Worm (Caenorhabditis elegans): Measurements from ENCODE around the gene emb-8.

Gene emb-8

DNA sequence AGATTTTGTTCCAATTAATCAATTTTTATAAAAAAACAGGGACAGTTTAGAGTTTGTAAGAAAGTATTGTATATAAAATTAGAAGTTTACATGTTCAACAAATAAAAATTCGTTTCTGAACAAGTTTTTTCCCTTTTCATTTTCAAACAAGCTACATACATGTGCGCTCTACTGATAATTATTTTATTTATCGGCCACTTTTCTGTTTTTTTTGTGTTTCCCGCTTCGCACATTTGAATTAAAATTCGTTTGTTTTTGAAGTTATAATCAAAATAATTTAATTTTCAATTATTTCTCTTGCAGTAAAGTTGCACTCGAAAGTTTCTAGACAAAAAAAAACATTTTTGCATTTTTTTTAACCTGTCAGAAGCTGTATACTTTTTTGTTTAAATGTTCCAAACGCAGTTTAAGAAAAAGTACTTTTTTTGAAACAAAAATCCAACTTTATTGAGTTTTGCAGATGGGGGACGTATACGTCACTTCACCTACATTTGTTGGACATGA is 8.8 kb downstream of the emb-8 start, which contains the start of gene hira-1:
Gene hira-1, plus strand, starts transcription at position 454 of the 504 bp plus-strand sequence.
- TF ChIP-seq lin-39 (tag; optimal IDR thresholded peaks at IDR 0.05) (no peak), nhr-28 (tag; optimal IDR thresholded peaks at IDR 0.05) (no peak), skn-1 (tag; optimal IDR thresholded peaks at IDR 0.05) (no peak), eor-1 (tag; optimal IDR thresholded peaks at IDR 0.05) (no peak), elt-2 (tag; optimal IDR thresholded peaks at IDR 0.05) (peak; percentile 9), unc-62 (GFP tag; optimal IDR thresholded peaks at IDR 0.05) (no peak), ceh-9 (tag; optimal IDR thresholded peaks at IDR 0.05) (no peak), R02D3.7 (tag; optimal IDR thresholded peaks at IDR 0.05) (no peak), lin-15B (tag; optimal IDR thresholded peaks at IDR 0.05) (peak; percentile 83), nhr-11 (tag; optimal IDR thresholded peaks at IDR 0.05) (no peak), fos-1 (tag; optimal IDR thresholded peaks at IDR 0.05) (no peak), nhr-76 (tag; optimal IDR thresholded peaks at IDR 0.05) (no peak), sea-2 (GFP tag; optimal IDR thresholded peaks at IDR 0.05) (no peak), egl-27 (tag; optimal IDR thresholded peaks at IDR 0.05) (no peak), aly-2 (tag; optimal IDR thresholded peaks at IDR 0.05) (no peak), nhr-23 (tag; optimal IDR thresholded peaks at IDR 0.05) (peak; percentile 52), hmg-11 (tag; optimal IDR thresholded peaks at IDR 0.05) (peak; percentile 3), nhr-67 (tag; optimal IDR thresholded peaks at IDR 0.05) (no peak), snpc-4 (tag; optimal IDR thresholded peaks at IDR 0.05) (peak; percentile 31), pha-4 (tag; optimal IDR thresholded peaks at IDR 0.05) (peak; percentile 66), zag-1 (tag; optimal IDR thresholded peaks at IDR 0.05) (no peak), nhr-25 (tag; optimal IDR thresholded peaks at IDR 0.05) (no peak), nfya-1 (tag; optimal IDR thresholded peaks at IDR 0.05; ENCODE audit: insufficient read depth) (peak; percentile 0), nhr-237 (tag; optimal IDR thresholded peaks at IDR 0.05) (no peak)

DNA sequence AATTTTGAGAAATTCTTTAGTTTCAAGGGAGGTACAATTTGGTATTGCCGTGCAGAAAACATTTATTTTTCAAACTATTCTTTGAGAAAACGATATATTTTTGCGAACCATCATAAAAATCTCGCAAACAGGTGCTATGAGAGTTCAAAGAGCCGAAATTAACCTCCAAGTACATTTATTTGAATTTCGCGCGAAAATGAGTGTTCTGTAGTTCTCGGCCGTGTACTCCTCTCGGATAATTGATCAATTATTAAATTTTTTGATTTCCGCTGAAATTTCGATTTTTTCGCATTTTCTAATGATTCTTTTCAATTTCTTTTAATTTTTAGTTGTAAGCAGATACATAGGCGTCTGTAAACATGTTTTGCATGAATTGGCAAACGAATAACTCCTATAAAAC is 9.3 kb downstream of the emb-8 start:
- TF ChIP-seq elt-2 (tag; optimal IDR thresholded peaks at IDR 0.05) (no peak), pha-4 (tag; optimal IDR thresholded peaks at IDR 0.05) (peak; percentile 43), nhr-43 (tag; optimal IDR thresholded peaks at IDR 0.05; ENCODE audit: poor library complexity, severe bottlenecking) (peak; percentile 41), nhr-23 (tag; optimal IDR thresholded peaks at IDR 0.05) (peak; percentile 44), nfya-1 (tag; optimal IDR thresholded peaks at IDR 0.05; ENCODE audit: insufficient read depth) (peak; percentile 24)

DNA sequence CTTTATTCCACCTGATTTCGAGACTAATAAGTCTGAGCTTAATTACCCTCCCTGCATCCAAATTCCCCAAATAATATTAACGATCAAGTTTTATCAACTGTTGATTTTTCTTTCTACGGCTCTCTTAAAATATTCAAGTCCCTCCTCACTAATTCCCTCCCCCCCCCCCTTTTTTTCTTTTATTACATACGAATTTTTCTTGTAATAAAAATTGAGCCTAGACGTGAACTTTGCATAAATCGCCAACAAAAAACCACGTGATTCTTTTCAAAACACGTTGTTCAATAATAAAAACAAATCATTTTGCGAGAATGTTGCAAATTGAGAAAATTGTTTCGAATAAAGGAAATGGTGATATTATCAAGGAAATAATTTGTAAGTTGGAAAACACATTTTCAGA is 11.1 kb downstream of the emb-8 start, which contains the start of gene K10D2.8:
Gene K10D2.8, plus strand, starts transcription at position 301 of the 400 bp plus-strand sequence.
- TF ChIP-seq eor-1 (tag; optimal IDR thresholded peaks at IDR 0.05) (no peak), tbx-2 (tag; optimal IDR thresholded peaks at IDR 0.05) (no peak), nhr-67 (tag; optimal IDR thresholded peaks at IDR 0.05) (no peak), nhr-12 (tag; optimal IDR thresholded peaks at IDR 0.05) (no peak), lsy-12 (tag; optimal IDR thresholded peaks at IDR 0.05) (no peak), mml-1 (tag; optimal IDR thresholded peaks at IDR 0.05) (no peak), nhr-28 (tag; optimal IDR thresholded peaks at IDR 0.05) (no peak), ceh-16 (tag; optimal IDR thresholded peaks at IDR 0.05) (no peak), sea-2 (GFP tag; optimal IDR thresholded peaks at IDR 0.05) (no peak), ceh-9 (tag; optimal IDR thresholded peaks at IDR 0.05) (no peak), ZK546.5 (tag; optimal IDR thresholded peaks at IDR 0.05) (no peak), nhr-77 (tag; optimal IDR thresholded peaks at IDR 0.05) (no peak)

DNA sequence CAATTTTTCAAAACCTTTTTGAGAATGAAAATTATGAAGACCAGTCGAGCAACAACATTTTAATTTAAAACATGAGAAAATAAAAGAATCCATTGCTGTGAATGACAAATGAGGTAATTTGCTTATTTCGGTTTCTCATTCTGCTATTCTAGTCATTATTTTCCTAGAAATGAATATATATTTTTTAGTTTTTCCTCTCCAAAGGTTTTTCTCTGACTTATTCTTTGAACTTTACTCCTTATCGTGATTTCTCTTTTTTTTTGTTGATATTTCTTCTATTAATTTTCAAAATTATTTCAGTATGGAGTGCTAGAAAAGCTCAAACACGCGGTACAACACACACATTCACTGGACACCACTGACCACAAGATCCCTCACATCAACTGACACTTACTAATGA is 13.9 kb downstream of the emb-8 start, which contains the start of gene pup-2:
Gene pup-2, plus strand, starts transcription at position 301 of the 400 bp plus-strand sequence.
- TF ChIP-seq fos-1 (tag; optimal IDR thresholded peaks at IDR 0.05) (no peak), lsy-12 (tag; optimal IDR thresholded peaks at IDR 0.05) (no peak), nhr-77 (tag; optimal IDR thresholded peaks at IDR 0.05) (no peak), unc-62 (GFP tag; optimal IDR thresholded peaks at IDR 0.05) (no peak)

DNA sequence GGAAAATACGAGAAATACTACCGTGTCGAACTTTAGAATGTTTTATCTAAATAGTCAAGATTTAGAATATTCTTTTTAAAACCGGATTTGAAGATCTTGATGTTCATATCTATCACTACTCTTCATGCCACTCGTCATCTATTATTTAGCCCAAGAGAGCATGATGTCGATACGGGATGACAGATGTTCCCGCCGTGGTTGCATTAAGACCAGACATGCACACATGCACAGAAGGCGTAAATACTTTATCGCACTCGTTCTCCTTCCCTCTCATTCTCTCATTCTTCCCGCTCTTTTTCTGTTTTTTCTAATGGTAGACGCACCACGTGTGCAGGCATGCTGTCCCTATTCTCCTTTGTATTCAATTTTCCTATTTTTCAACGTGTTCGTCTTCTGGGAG is 16.1 kb downstream of the emb-8 start:
- TF ChIP-seq lin-39 (tag; optimal IDR thresholded peaks at IDR 0.05) (peak; percentile 43), ZK546.5 (tag; optimal IDR thresholded peaks at IDR 0.05) (no peak)

DNA sequence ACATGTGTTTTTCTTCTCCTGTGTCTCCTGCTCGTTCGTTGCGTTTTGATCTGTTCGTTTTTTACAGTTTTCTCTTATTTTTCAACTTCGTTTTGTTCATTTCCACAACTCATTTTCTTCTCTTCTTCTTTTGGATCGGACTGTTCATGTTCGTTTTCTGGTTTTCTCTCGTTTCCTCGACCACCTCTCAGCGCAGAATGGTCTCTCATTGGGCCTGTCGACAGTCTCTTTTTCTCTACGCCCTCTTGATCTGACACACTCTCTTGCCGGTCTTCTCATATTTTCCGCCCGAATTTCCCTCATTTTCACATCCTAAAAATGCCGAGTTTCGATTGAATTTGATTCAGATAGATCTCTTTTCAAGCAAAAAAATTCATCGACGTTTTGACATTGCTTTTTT is 17.8 kb downstream of the emb-8 start:
- TF ChIP-seq hmg-11 (tag; optimal IDR thresholded peaks at IDR 0.05) (no peak), nfya-1 (tag; optimal IDR thresholded peaks at IDR 0.05; ENCODE audit: insufficient read depth) (peak; percentile 30), nhr-76 (tag; optimal IDR thresholded peaks at IDR 0.05) (no peak), nhr-43 (tag; optimal IDR thresholded peaks at IDR 0.05; ENCODE audit: poor library complexity, severe bottlenecking) (no peak)

Measured in whole organism, L3 larva.